Worm (Caenorhabditis elegans) whole organism, L3 larva: ENCODE results near the gene T07D3.4.

Source experiments
- R02D3.7 ChIP-seq: fragments of 150-350 bp; optimal IDR thresholded peaks from 2 replicates; lab custom pipeline; 2014; ENCODE audit warnings: missing biosample characterization, missing genetic modification characterization
- ZK546.5 ChIP-seq: sonication (generic microtip); optimal IDR thresholded peaks from 2 replicates; lab custom pipeline; 2017; ENCODE audit warnings: missing biosample characterization, missing genetic modification characterization
- ama-1 ChIP-seq: fragments of 150-350 bp; optimal IDR thresholded peaks from 2 replicates; lab custom pipeline; 2018
- ceh-16 ChIP-seq: sonication (generic microtip); optimal IDR thresholded peaks from 2 replicates; lab custom pipeline; 2017; ENCODE audit warnings: missing biosample characterization, missing genetic modification characterization
- ceh-82 ChIP-seq: fragments of 150-350 bp; optimal IDR thresholded peaks from 2 replicates; lab custom pipeline; 2014; ENCODE audit warnings: missing biosample characterization, missing genetic modification characterization
- ceh-9 ChIP-seq: sonication (generic microtip); optimal IDR thresholded peaks from 2 replicates; lab custom pipeline; 2018; ENCODE audit warnings: missing biosample characterization, missing genetic modification characterization
- daf-12 ChIP-seq: fragments of 150-350 bp; optimal IDR thresholded peaks from 2 replicates; lab custom pipeline; 2014; ENCODE audit warnings: missing biosample characterization, missing genetic modification reagents, missing genetic modification characterization
- egl-27 ChIP-seq: sonication (generic microtip); optimal IDR thresholded peaks from 4 replicates; lab custom pipeline; 2017; ENCODE audit warnings: missing biosample characterization, missing genetic modification reagents, missing genetic modification characterization
- elt-2 ChIP-seq: sonication (generic microtip); optimal IDR thresholded peaks from 2 replicates; lab custom pipeline; 2016; ENCODE audit warnings: missing genetic modification reagents, mild to moderate bottlenecking, missing genetic modification characterization, missing compliant biosample characterization
- fkh-10 ChIP-seq: sonication (generic microtip); optimal IDR thresholded peaks from 2 replicates; lab custom pipeline; 2017; ENCODE audit warnings: missing biosample characterization, missing genetic modification reagents, missing genetic modification characterization
- fkh-2 ChIP-seq: fragments of 150-350 bp; optimal IDR thresholded peaks from 2 replicates; lab custom pipeline; 2014; ENCODE audit warnings: missing biosample characterization, missing genetic modification reagents, missing genetic modification characterization
- fos-1 ChIP-seq: fragments of 150-350 bp; optimal IDR thresholded peaks from 2 replicates; lab custom pipeline; 2014; ENCODE audit warnings: missing biosample characterization, missing genetic modification characterization
- hmg-11 ChIP-seq: sonication (generic microtip); optimal IDR thresholded peaks from 2 replicates; lab custom pipeline; 2016; ENCODE audit warnings: missing genetic modification characterization, missing compliant biosample characterization
- jun-1 ChIP-seq: fragments of 150-350 bp; optimal IDR thresholded peaks from 2 replicates; lab custom pipeline; 2014; ENCODE audit warnings: missing biosample characterization, missing genetic modification reagents, missing genetic modification characterization
- lin-15B ChIP-seq: fragments of 150-350 bp; optimal IDR thresholded peaks from 2 replicates; lab custom pipeline; 2014; ENCODE audit warnings: missing biosample characterization, missing genetic modification characterization
- lsy-12 ChIP-seq: sonication (generic microtip); optimal IDR thresholded peaks from 2 replicates; lab custom pipeline; 2016; ENCODE audit warnings: mild to moderate bottlenecking, missing genetic modification characterization, missing compliant biosample characterization
- mdl-1 ChIP-seq: fragments of 150-350 bp; optimal IDR thresholded peaks from 2 replicates; lab custom pipeline; 2014; ENCODE audit warnings: missing biosample characterization, missing genetic modification characterization
- nfya-1 ChIP-seq: sonication (generic microtip); optimal IDR thresholded peaks from 2 replicates; lab custom pipeline; 2017; ENCODE audit warnings: missing genetic modification characterization, mild to moderate bottlenecking, missing compliant biosample characterization, antibody characterized with exemption, moderate library complexity; ENCODE audit not compliant: insufficient read depth
- nhr-11 ChIP-seq: fragments of 150-350 bp; optimal IDR thresholded peaks from 2 replicates; lab custom pipeline; 2014; ENCODE audit warnings: missing biosample characterization, missing genetic modification characterization
- nhr-12 ChIP-seq: fragments of 150-350 bp; optimal IDR thresholded peaks from 2 replicates; lab custom pipeline; 2014; ENCODE audit warnings: missing biosample characterization, missing genetic modification characterization
- nhr-23 ChIP-seq: fragments of 150-350 bp; optimal IDR thresholded peaks from 2 replicates; lab custom pipeline; 2014; ENCODE audit warnings: missing biosample characterization, missing genetic modification reagents, missing genetic modification characterization
- nhr-237 ChIP-seq: fragments of 150-350 bp; optimal IDR thresholded peaks from 2 replicates; lab custom pipeline; 2014; ENCODE audit warnings: missing biosample characterization, missing genetic modification characterization
- nhr-28 ChIP-seq: fragments of 150-350 bp; optimal IDR thresholded peaks from 2 replicates; lab custom pipeline; 2014; ENCODE audit warnings: missing biosample characterization, missing genetic modification characterization
- nhr-43 ChIP-seq: sonication (generic microtip); optimal IDR thresholded peaks from 2 replicates; lab custom pipeline; 2016; ENCODE audit warnings: mild to moderate bottlenecking, missing genetic modification characterization, missing compliant biosample characterization; ENCODE audit not compliant: poor library complexity, severe bottlenecking
- nhr-77 ChIP-seq: fragments of 150-350 bp; optimal IDR thresholded peaks from 2 replicates; lab custom pipeline; 2014; ENCODE audit warnings: missing biosample characterization, missing genetic modification characterization
- pha-4 ChIP-seq: fragments of 150-350 bp; optimal IDR thresholded peaks from 2 replicates; lab custom pipeline; 2014; ENCODE audit warnings: missing biosample characterization, missing genetic modification reagents, missing genetic modification characterization
- pqm-1 ChIP-seq: fragments of 150-350 bp; optimal IDR thresholded peaks from 2 replicates; lab custom pipeline; 2017; ENCODE audit warnings: missing biosample characterization, missing genetic modification characterization, inconsistent platforms
- skn-1 ChIP-seq: fragments of 150-350 bp; optimal IDR thresholded peaks from 2 replicates; lab custom pipeline; 2014; ENCODE audit warnings: missing biosample characterization, missing genetic modification characterization
- snpc-4 ChIP-seq: fragments of 150-350 bp; optimal IDR thresholded peaks from 2 replicates; lab custom pipeline; 2014; ENCODE audit warnings: missing biosample characterization, missing genetic modification characterization
- unc-62 ChIP-seq: fragments of 150-350 bp; sonication (generic microtip); optimal IDR thresholded peaks from 4 replicates; lab custom pipeline; 2014; ENCODE audit warnings: missing biosample characterization, missing genetic modification reagents, missing genetic modification characterization
- zag-1 ChIP-seq: fragments of 150-350 bp; optimal IDR thresholded peaks from 2 replicates; lab custom pipeline; 2014; ENCODE audit warnings: missing biosample characterization, missing genetic modification characterization
- ztf-4 ChIP-seq: fragments of 150-350 bp; optimal IDR thresholded peaks from 2 replicates; lab custom pipeline; 2014; ENCODE audit warnings: missing biosample characterization, missing genetic modification characterization

Gene T07D3.4

DNA sequence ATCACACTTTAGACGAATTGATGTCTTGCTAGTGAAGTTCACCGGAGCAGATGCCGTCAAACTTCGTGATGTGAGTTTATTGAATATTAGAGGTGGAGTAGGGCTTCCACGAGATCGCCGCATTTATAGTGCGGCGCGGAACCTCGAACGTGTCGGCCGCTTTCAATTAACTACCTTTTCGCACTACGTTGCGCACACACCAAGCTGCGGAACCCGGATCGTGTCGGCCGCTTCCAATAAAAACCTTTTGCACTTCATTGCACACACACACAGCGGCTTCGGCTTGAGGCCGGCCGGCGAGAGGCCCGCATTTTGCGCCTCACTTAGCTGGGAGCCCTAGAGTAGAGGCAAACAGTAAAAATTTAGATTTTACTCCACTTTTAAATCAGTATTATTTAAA is 17.2 kb downstream of the T07D3.4 start:
- TF ChIP-seq snpc-4 (tag; lab: Kevin White, UChicago) (peak; percentile 13), lin-15B (no peak)

- TF ChIP-seq ceh-9: no peak
These were observed 21.4 kb downstream of the T07D3.4 start, which contains the start of the genes fbxc-24 and fbxc-27 for ce11 chrII:909554-909953. TSS of gene fbxc-24 (minus strand) at chrII:909654. TSS of gene fbxc-27 (plus strand) at chrII:909769.

DNA sequence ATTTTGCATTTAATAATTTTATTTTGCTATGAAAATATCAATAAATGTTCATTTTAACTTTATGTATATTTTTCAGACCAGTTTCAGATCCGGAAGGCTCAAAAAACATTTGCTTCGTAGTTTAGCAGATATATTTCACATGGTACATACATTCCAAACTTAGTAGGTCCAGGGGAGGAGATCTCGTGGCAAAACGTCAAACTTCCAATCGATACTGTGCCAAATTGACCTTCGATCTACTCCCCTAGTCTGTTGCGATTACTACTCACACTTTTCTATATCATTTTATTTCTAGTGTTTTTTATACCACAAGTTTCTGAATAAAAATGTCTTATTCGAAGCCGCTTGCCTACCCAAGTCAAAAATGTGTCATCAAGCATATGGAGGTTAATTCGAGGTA is 23.6 kb downstream of the T07D3.4 start, which contains the start of gene fbxc-31:
TSS of gene fbxc-31 (plus strand) at position 301 of the 400 bp plus-strand sequence.
- no peak for TF ChIP-seq nhr-43
- TF ChIP-seq fos-1: no peak
- TF ChIP-seq nhr-11 (tag; lab: Kevin White, UChicago): no peak
- no peak for TF ChIP-seq ztf-4
- TF ChIP-seq snpc-4 (tag; lab: Kevin White, UChicago): no peak
- no peak for TF ChIP-seq egl-27 (tag; lab: Kevin White, UChicago)
- no peak for TF ChIP-seq nhr-12 (tag; lab: Kevin White, UChicago)
- TF ChIP-seq nfya-1 (tag; lab: Kevin White, UChicago): no peak
- no peak for TF ChIP-seq unc-62 (GFP tag; lab: Kevin White, UChicago)

DNA sequence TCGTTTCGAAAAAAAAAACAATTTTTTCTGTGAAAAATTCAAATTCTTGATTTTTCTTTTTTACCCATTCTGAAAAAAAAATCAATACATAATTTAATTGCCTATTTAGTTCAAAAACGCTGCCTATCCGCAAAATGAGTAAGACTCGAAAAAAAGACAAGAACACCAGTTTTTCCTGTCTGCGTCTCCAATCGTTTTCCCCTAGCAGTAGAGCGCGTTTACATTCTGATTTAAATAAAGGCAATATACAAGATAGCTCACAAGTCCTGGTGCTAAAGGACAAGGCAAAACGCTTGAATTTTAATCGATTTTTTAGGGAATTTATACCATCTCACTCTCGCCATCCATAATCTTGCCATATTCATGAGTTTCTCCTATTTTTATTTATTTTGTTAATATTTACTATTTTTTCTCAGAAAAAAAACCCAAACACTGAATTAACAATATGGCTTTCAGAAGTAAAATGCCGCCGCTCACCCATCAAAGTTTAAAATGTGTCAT is 25.2 kb downstream of the T07D3.4 start, which contains the start of gene fbxc-33:
TSS of gene fbxc-33 (plus strand) at position 451 of the 501 bp plus-strand sequence.
- TF ChIP-seq nhr-43 (no peak), elt-2 (tag; lab: Kevin White, UChicago) (peak; percentile 41), nhr-237 (tag; lab: Kevin White, UChicago) (no peak), ceh-16 (no peak), nhr-77 (no peak), ceh-82 (tag; lab: Kevin White, UChicago) (no peak), lsy-12 (no peak), hmg-11 (tag; lab: Kevin White, UChicago) (no peak), lin-15B (peak; percentile 65), R02D3.7 (tag; lab: Kevin White, UChicago) (no peak), nhr-12 (tag; lab: Kevin White, UChicago) (no peak), fkh-2 (tag; lab: Kevin White, UChicago) (no peak), zag-1 (no peak), snpc-4 (tag; lab: Kevin White, UChicago) (peak; percentile 36), daf-12 (no peak), skn-1 (tag; lab: Kevin White, UChicago) (no peak), fos-1 (no peak), nhr-23 (tag; lab: Kevin White, UChicago) (no peak), ZK546.5 (tag; lab: Kevin White, UChicago) (no peak)
- TF ChIP-seq, all 47 proteins: peak for 3

- TF ChIP-seq pqm-1 (peak; percentile 99), jun-1 (tag; lab: Kevin White, UChicago) (peak; percentile 98), nhr-28 (no peak), egl-27 (tag; lab: Kevin White, UChicago) (peak; percentile 73), nhr-12 (tag; lab: Kevin White, UChicago) (no peak), elt-2 (tag; lab: Kevin White, UChicago) (peak; percentile 100), lin-15B (no peak), pha-4 (peak; percentile 95), ceh-82 (tag; lab: Kevin White, UChicago) (no peak), R02D3.7 (tag; lab: Kevin White, UChicago) (no peak), fos-1 (peak; percentile 49)
These were observed 27.1 kb downstream of the T07D3.4 start for ce11 chrII:915206-915605.

- no peak for TF ChIP-seq lin-15B
- no peak for TF ChIP-seq fkh-10
- no peak for TF ChIP-seq ama-1 (lab: Kevin White, UChicago)
- TF ChIP-seq ceh-16: no peak
- no peak for TF ChIP-seq snpc-4 (tag; lab: Kevin White, UChicago)
- TF ChIP-seq mdl-1 (tag; lab: Kevin White, UChicago): no peak
- no peak for TF ChIP-seq nhr-11 (tag; lab: Kevin White, UChicago)
- TF ChIP-seq pqm-1: no peak
These were observed 27.7 kb downstream of the T07D3.4 start, which contains the start of gene fbxc-29 for ce11 chrII:915780-916179. TSS of gene fbxc-29 (plus strand) at chrII:916080.
